Fruit fly (Drosophila melanogaster): ENCODE data around the gene PVRAP.

DNA sequence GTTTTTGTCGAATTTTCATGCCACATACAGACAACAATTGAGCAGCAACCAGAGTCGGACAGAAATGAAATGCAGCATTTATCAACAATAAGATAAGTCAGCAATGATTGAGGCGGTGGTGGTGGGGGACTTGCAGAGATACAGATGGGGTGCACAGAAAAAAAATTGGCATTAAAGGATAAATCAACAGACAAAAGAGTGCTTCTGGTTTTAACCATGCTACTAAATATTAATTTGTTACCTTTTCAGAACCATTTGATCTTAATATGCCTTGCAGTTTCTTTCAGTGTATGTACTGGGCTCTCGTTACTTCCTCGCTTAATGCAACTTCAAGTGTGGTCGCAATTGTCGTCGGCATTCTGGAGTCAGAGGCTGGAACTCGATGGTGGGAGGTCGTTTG is 8.3 kb upstream of the PVRAP start:
- no peak for TF ChIP-seq hth (optimal IDR thresholded peaks at IDR 0.05)
- TF ChIP-seq CG7786 (GFP tag; optimal IDR thresholded peaks at IDR 0.05), result no peak
- peak; percentile 43; the same call in 2 of the 3 replicates for TF ChIP-seq croc (GFP tag; conservative IDR thresholded peaks at IDR 0.05)
- no peak for TF ChIP-seq pho (GFP tag; optimal IDR thresholded peaks at IDR 0.05)

All from whole organism, embryonic.